Worm (Caenorhabditis elegans) whole organism, L4 larva: Measurements from ENCODE around the gene grl-17.

Source experiments
- D1046.2 ChIP-seq: fragments of 200-800 bp; sonication (Bioruptor generic); IDR thresholded peaks from 2 replicates; pipeline ENCODE4 v1.3.6; 2022; ENCODE audit warnings: missing genetic modification characterization, missing compliant biosample characterization
- F37D6.2 ChIP-seq: sonication (generic microtip); optimal IDR thresholded peaks from 2 replicates; lab custom pipeline; 2016; ENCODE audit warnings: mild to moderate bottlenecking, missing genetic modification characterization, missing compliant biosample characterization
- F44E2.7 ChIP-seq: fragments of 200-800 bp; sonication (Bioruptor generic); IDR thresholded peaks from 2 replicates; pipeline ENCODE4 v2.1.2; 2022; ENCODE audit warnings: missing genetic modification characterization, missing compliant biosample characterization
- T20F7.1 ChIP-seq: fragments of 200-800 bp; sonication (Bioruptor generic); optimal IDR thresholded peaks from 2 replicates; lab custom pipeline; 2018; ENCODE audit warnings: mild to moderate bottlenecking, missing genetic modification characterization, missing compliant biosample characterization
- Y48G9A.11 ChIP-seq: fragments of 200-800 bp; sonication (Bioruptor generic); IDR thresholded peaks from 2 replicates; pipeline ENCODE4 v1.3.6; 2022; ENCODE audit warnings: missing genetic modification reagents, missing genetic modification characterization, missing compliant biosample characterization
- ZK337.2 ChIP-seq: fragments of 200-800 bp; sonication (Bioruptor generic); IDR thresholded peaks from 2 replicates; pipeline ENCODE4 v1.3.6; 2022; ENCODE audit warnings: missing genetic modification reagents, missing genetic modification characterization, missing compliant biosample characterization
- ZK546.5 ChIP-seq, 2 experiments: sonication (generic microtip); optimal IDR thresholded peaks; 2 replicates each; lab custom pipeline; 2017; ENCODE audit warnings: missing biosample characterization in 2 of 2, missing genetic modification characterization in 2 of 2
- aha-1 ChIP-seq: fragments of 150-350 bp; peaks from one replicate; lab custom pipeline; 2014; ENCODE audit warnings: missing biosample characterization, missing genetic modification characterization
- attf-4 ChIP-seq: sonication (generic microtip); optimal IDR thresholded peaks from 3 replicates; lab custom pipeline; 2017; ENCODE audit warnings: missing biosample characterization, missing genetic modification characterization
- ceh-44 ChIP-seq: fragments of 200-800 bp; sonication (Bioruptor generic); IDR thresholded peaks from 2 replicates; pipeline ENCODE4 v1.3.6; 2022; ENCODE audit warnings: missing genetic modification reagents, missing genetic modification characterization, missing compliant biosample characterization
- ceh-62 ChIP-seq: sonication (generic microtip); optimal IDR thresholded peaks from 2 replicates; lab custom pipeline; 2017; ENCODE audit warnings: missing biosample characterization, missing genetic modification characterization
- ctbp-1 ChIP-seq: fragments of 200-800 bp; sonication (Bioruptor generic); IDR thresholded peaks from 2 replicates; pipeline ENCODE4 v1.3.6; 2022; ENCODE audit warnings: missing genetic modification reagents, missing genetic modification characterization, missing compliant biosample characterization
- daf-12 ChIP-seq: fragments of 150-350 bp; optimal IDR thresholded peaks from 2 replicates; lab custom pipeline; 2014; ENCODE audit warnings: missing biosample characterization, missing genetic modification reagents, missing genetic modification characterization
- daf-16 ChIP-seq, 3 experiments: sonication (generic microtip); optimal IDR thresholded peaks; 2 replicates each; lab custom pipeline; 2016 to 2017; ENCODE audit warnings: missing genetic modification characterization in 3 of 3, missing genetic modification reagents in 3 of 3, mild to moderate bottlenecking in 2 of 3, missing compliant biosample characterization in 2 of 3, missing biosample characterization in 1 of 3, moderate library complexity in 1 of 3
- daf-19 ChIP-seq: fragments of 200-800 bp; sonication (Bioruptor generic); conservative IDR thresholded peaks from 2 replicates; pipeline ENCODE4 v1.3.6; 2022; ENCODE audit warnings: missing genetic modification characterization, missing compliant biosample characterization
- daf-8 ChIP-seq: fragments of 200-800 bp; sonication (Bioruptor generic); IDR thresholded peaks from 2 replicates; pipeline ENCODE4 v1.3.6; 2022; ENCODE audit warnings: missing genetic modification characterization, missing compliant biosample characterization
- dmd-8 ChIP-seq: fragments of 200-800 bp; sonication (Bioruptor generic); IDR thresholded peaks from 2 replicates; pipeline ENCODE4 v1.3.6; 2022; ENCODE audit warnings: missing genetic modification characterization, missing compliant biosample characterization
- dpl-1 ChIP-seq: fragments of 150-350 bp; optimal IDR thresholded peaks from 2 replicates; lab custom pipeline; 2014; ENCODE audit warnings: missing biosample characterization, missing genetic modification reagents, missing genetic modification characterization
- dve-1 ChIP-seq: sonication (generic microtip); optimal IDR thresholded peaks from 2 replicates; lab custom pipeline; 2017; ENCODE audit warnings: antibody characterized with exemption, mild to moderate bottlenecking, missing genetic modification characterization, missing compliant biosample characterization; ENCODE audit not compliant: insufficient read depth
- egl-43 ChIP-seq: fragments of 200-800 bp; sonication (Bioruptor generic); IDR thresholded peaks from 2 replicates; pipeline ENCODE4 v1.3.6; 2022; ENCODE audit warnings: missing genetic modification reagents, missing genetic modification characterization, missing compliant biosample characterization
- fos-1 ChIP-seq: fragments of 150-350 bp; optimal IDR thresholded peaks from 2 replicates; lab custom pipeline; 2014; ENCODE audit warnings: missing biosample characterization, missing genetic modification characterization
- hif-1 ChIP-seq, 2 experiments: sonication (generic microtip); optimal IDR thresholded peaks; 2 replicates each; lab custom pipeline; 2016 to 2017; ENCODE audit warnings: missing compliant biosample characterization in 2 of 2, missing genetic modification characterization in 2 of 2, missing genetic modification reagents in 2 of 2, missing genotype in 2 of 2, mild to moderate bottlenecking in 1 of 2
- hlh-30 ChIP-seq: sonication (generic microtip); optimal IDR thresholded peaks from 2 replicates; lab custom pipeline; 2017; ENCODE audit warnings: antibody characterized with exemption, mild to moderate bottlenecking, missing genetic modification characterization, missing compliant biosample characterization; ENCODE audit not compliant: insufficient read depth
- hmg-1.1 ChIP-seq: fragments of 200-800 bp; sonication (Bioruptor generic); IDR thresholded peaks from 2 replicates; pipeline ENCODE4 v1.3.6; 2022; ENCODE audit warnings: missing genetic modification reagents, missing genetic modification characterization, missing compliant biosample characterization
- lin-13 ChIP-seq: fragments of 150-350 bp; optimal IDR thresholded peaks from 2 replicates; lab custom pipeline; 2014; ENCODE audit warnings: missing biosample characterization, missing genetic modification reagents, missing genetic modification characterization
- lin-15B ChIP-seq: fragments of 150-350 bp; sonication (generic microtip); optimal IDR thresholded peaks from 3 replicates; lab custom pipeline; 2014; ENCODE audit warnings: missing biosample characterization, missing genetic modification characterization
- lin-39 ChIP-seq: fragments of 150-350 bp; optimal IDR thresholded peaks from 2 replicates; lab custom pipeline; 2014; ENCODE audit warnings: missing biosample characterization, missing genetic modification reagents, missing genetic modification characterization
- mdt-29 ChIP-seq: fragments of 200-800 bp; sonication (Bioruptor generic); IDR thresholded peaks from 2 replicates; pipeline ENCODE4 v1.3.6; 2022; ENCODE audit warnings: missing genetic modification reagents, missing genetic modification characterization, missing compliant biosample characterization
- mxl-3 ChIP-seq: fragments of 200-800 bp; sonication (Bioruptor generic); optimal IDR thresholded peaks from 2 replicates; lab custom pipeline; 2018; ENCODE audit warnings: mild to moderate bottlenecking, missing genetic modification characterization, missing compliant biosample characterization
- nhr-102 ChIP-seq: sonication (generic microtip); optimal IDR thresholded peaks from 2 replicates; lab custom pipeline; 2016; ENCODE audit warnings: mild to moderate bottlenecking, missing genetic modification characterization, moderate library complexity, missing compliant biosample characterization
- nhr-11 ChIP-seq: fragments of 150-350 bp; optimal IDR thresholded peaks from 2 replicates; lab custom pipeline; 2014; ENCODE audit warnings: missing biosample characterization, missing genetic modification characterization
- nhr-237 ChIP-seq: sonication (generic microtip); optimal IDR thresholded peaks from 2 replicates; lab custom pipeline; 2017; ENCODE audit warnings: missing biosample characterization, missing genetic modification characterization
- nhr-48 ChIP-seq: sonication (generic microtip); optimal IDR thresholded peaks from 2 replicates; lab custom pipeline; 2016; ENCODE audit warnings: mild to moderate bottlenecking, missing genetic modification characterization, missing compliant biosample characterization
- nhr-6 ChIP-seq: fragments of 150-350 bp; optimal IDR thresholded peaks from 2 replicates; lab custom pipeline; 2014; ENCODE audit warnings: missing biosample characterization, missing genetic modification characterization
- nhr-76 ChIP-seq: fragments of 150-350 bp; optimal IDR thresholded peaks from 2 replicates; lab custom pipeline; 2014; ENCODE audit warnings: missing biosample characterization, missing genetic modification characterization
- pha-4 ChIP-seq, 2 experiments: fragments of 150-350 bp in 1 of 2; fragments of 200-800 bp in 1 of 2; sonication (Bioruptor generic) in 1 of 2; IDR thresholded peaks in 1 of 2; optimal IDR thresholded peaks in 1 of 2; 2 replicates each; pipeline versions ENCODE4 v1.3.6 to Lab custom; 2014 to 2022; ENCODE audit warnings: missing genetic modification characterization in 2 of 2, missing genetic modification reagents in 2 of 2, missing biosample characterization in 1 of 2, missing compliant biosample characterization in 1 of 2
- pqm-1 ChIP-seq: sonication (generic microtip); optimal IDR thresholded peaks from 2 replicates; lab custom pipeline; 2017; ENCODE audit warnings: missing biosample characterization, missing genetic modification characterization
- sdz-12 ChIP-seq: fragments of 200-800 bp; sonication (Bioruptor generic); optimal IDR thresholded peaks from 2 replicates; lab custom pipeline; 2018; ENCODE audit warnings: mild to moderate bottlenecking, missing genetic modification characterization, missing compliant biosample characterization
- set-16 ChIP-seq: fragments of 200-800 bp; sonication (Bioruptor generic); IDR thresholded peaks from 2 replicates; pipeline ENCODE4 v1.3.6; 2022; ENCODE audit warnings: missing genetic modification reagents, missing genetic modification characterization, missing compliant biosample characterization
- tag-97 ChIP-seq: fragments of 200-800 bp; sonication (Bioruptor generic); IDR thresholded peaks from 2 replicates; pipeline ENCODE4 v1.3.6; 2022; ENCODE audit warnings: missing genetic modification characterization, missing compliant biosample characterization
- unc-130 ChIP-seq: sonication (generic microtip); optimal IDR thresholded peaks from 2 replicates; lab custom pipeline; 2016; ENCODE audit warnings: missing genetic modification reagents, missing genetic modification characterization, missing compliant biosample characterization
- zag-1 ChIP-seq: fragments of 150-350 bp; optimal IDR thresholded peaks from 2 replicates; lab custom pipeline; 2014; ENCODE audit warnings: missing biosample characterization, missing genetic modification characterization
- zfp-3 ChIP-seq: fragments of 200-800 bp; sonication (Bioruptor generic); conservative IDR thresholded peaks from 2 replicates; pipeline ENCODE4 v1.3.6; 2022; ENCODE audit warnings: missing genetic modification reagents, missing genetic modification characterization, missing compliant biosample characterization
- zip-2 ChIP-seq: fragments of 150-350 bp; optimal IDR thresholded peaks from 2 replicates; lab custom pipeline; 2014; ENCODE audit warnings: missing biosample characterization, missing genetic modification characterization

Gene grl-17

DNA sequence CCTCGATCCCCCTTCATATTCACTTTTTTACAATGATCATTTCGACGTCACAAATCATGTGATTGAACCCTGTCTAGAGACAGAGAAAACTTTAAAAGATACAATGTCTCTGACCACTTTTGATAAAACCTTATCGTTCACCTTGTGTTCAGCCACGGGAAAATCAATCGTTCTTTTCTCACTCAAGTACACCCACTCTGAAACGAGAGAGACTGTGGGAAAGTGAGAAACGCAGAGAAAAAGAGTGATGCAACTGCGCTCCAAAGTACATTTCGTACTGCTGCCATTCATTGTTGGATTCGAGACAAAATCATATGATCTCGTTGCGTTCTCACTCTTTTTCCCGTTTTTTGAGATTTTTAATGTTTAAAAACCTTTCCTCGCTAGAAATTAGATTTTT, 1.5 kb upstream of the grl-17 start (continued):
- no peak for TF ChIP-seq daf-19 (GFP tag; lab: Robert Waterston, UW)
- no peak for TF ChIP-seq daf-12 (tag; lab: Kevin White, UChicago)
- TF ChIP-seq dpl-1 (GFP tag; lab: Kevin White, UChicago) = peak; percentile 84
- no peak; the same call in 1 of the 2 replicates for TF ChIP-seq Y48G9A.11 (GFP tag; lab: Robert Waterston, UW)
- TF ChIP-seq nhr-102 (tag; lab: Kevin White, UChicago) = peak; percentile 83
- no peak for TF ChIP-seq unc-130 (GFP tag; lab: Kevin White, UChicago)
- no peak for TF ChIP-seq F44E2.7
- no peak for TF ChIP-seq D1046.2 (GFP tag; lab: Robert Waterston, UW)
- TF ChIP-seq nhr-237 (tag; lab: Kevin White, UChicago) = no peak
- TF ChIP-seq sdz-12 (GFP tag; lab: Kevin White, UChicago) = no peak

DNA sequence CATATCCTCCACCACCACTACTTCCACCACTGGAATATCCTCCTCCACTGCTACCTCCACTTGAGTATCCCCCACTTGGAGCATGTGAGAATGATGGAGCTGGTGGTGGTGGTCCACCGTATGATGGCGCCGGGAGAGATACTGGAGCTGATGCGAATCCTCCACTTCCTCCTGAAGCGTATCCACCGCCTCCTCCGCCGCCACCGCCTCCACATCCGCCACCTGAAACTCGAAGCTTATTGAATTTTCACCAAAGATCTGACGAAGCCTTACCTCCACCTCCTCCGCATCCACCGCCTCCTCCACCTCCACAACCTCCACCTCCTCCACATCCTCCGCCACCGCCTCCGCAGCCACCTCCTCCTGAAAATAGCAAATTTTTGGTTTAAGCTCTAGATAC, 993 bp downstream of the grl-17 start:
- TF ChIP-seq pqm-1 (tag; lab: Kevin White, UChicago) (no peak), set-16 (GFP tag; lab: Robert Waterston, UW) (peak; percentile 90)
- TF ChIP-seq, all 104 proteins: peak for 1

DNA sequence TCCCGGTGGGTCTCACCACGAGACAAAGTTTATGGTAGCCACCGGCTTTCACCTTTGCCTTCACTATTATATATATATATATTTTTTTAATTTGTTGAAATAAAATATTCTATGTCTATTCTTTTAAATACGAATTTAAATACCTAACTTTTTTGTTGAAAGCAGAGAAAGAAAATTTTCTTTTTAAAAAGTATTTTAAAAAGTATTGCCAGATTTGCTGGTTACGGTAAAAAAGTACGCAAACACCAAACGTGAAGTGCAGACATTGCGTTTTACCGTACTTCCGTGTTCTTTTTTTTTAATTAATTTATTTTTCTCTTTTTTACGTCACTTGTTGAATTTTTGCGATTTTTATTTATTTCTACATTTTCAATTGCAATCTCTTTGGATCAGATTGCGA, 3.8 kb downstream of the grl-17 start, which contains the start of gene C56A3.8:
C56A3.8 (plus strand) TSS at position 301 of the 400 bp plus-strand sequence.
- TF ChIP-seq daf-16 (GFP tag; optimal IDR thresholded peaks at IDR 0.05; lab: Kevin White, UChicago) (no peak), daf-16 (tag; optimal IDR thresholded peaks at IDR 0.05; lab: Kevin White, UChicago) (no peak), unc-130 (GFP tag; lab: Kevin White, UChicago) (peak; percentile 19)
- TF ChIP-seq, all 104 proteins: peak for 1

DNA sequence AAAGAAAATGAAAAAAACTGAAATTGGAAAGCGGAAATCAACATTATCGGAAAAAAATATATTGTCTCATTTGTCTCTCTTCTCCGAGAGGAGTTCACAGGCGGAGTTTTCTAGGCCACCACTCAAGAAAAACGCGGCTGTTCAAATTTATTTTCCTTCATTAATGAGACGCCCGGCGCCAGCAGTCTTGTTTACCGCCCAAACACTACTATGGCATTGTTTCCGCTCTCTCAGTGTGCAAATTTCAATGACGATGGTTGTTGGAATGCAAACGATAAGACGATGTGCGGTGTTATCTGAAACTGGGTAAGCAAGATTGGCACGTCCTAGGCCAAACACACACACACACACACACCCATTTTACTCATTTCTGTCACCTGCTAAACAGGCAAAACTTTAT, 7.0 kb downstream of the grl-17 start, which contains the start of gene cav-2:
cav-2 (plus strand) TSS at position 359 of the 400 bp plus-strand sequence.
- TF ChIP-seq ZK546.5 (tag; optimal IDR thresholded peaks at IDR 0.05; lab: Kevin White, UChicago) (no peak), zip-2 (tag; lab: Kevin White, UChicago) (no peak), ZK337.2 (GFP tag; lab: Robert Waterston, UW) (peak; percentile 87), hmg-1.1 (GFP tag; lab: Robert Waterston, UW) (peak; percentile 64), lin-39 (no peak), dmd-8 (GFP tag; lab: Robert Waterston, UW) (no peak), zag-1 (no peak), nhr-76 (tag; lab: Kevin White, UChicago) (no peak), nhr-11 (tag; lab: Kevin White, UChicago) (no peak), egl-43 (GFP tag; lab: Robert Waterston, UW) (no peak), mdt-29 (peak; percentile 58; the same call in 1 of the 2 replicates), ceh-62 (tag; lab: Kevin White, UChicago) (no peak), daf-8 (no peak), T20F7.1 (GFP tag; lab: Kevin White, UChicago) (peak; percentile 80), fos-1 (tag; lab: Kevin White, UChicago) (no peak), dve-1 (tag; lab: Kevin White, UChicago) (peak; percentile 79), F37D6.2 (no peak), hif-1 (tag; optimal IDR thresholded peaks at IDR 0.05; lab: Kevin White, UChicago) (peak in 1 of 2 experiments; percentile 89), set-16 (GFP tag; lab: Robert Waterston, UW) (no peak), ctbp-1 (GFP tag; lab: Robert Waterston, UW) (no peak), attf-4 (no peak), nhr-6 (peak; percentile 89), aha-1 (tag; lab: Kevin White, UChicago) (peak; percentile 98), pha-4 (GFP tag; IDR thresholded peaks at IDR 0.05; lab: Robert Waterston, UW) (peak; percentile 70), pha-4 (tag; optimal IDR thresholded peaks at IDR 0.05; lab: Kevin White, UChicago) (peak; percentile 40), nhr-48 (tag; lab: Kevin White, UChicago) (peak; percentile 63), lin-13 (GFP tag; lab: Kevin White, UChicago) (no peak), dpl-1 (GFP tag; lab: Kevin White, UChicago) (peak; percentile 97), ceh-44 (GFP tag; lab: Robert Waterston, UW) (0 out of 2 replicates have a peak, but pooled peaks have one; percentile 46), mxl-3 (GFP tag; lab: Kevin White, UChicago) (peak; percentile 21), lin-15B (tag; lab: Kevin White, UChicago) (no peak), zfp-3 (GFP tag; lab: Robert Waterston, UW) (peak; percentile 61; the same call in 1 of the 2 replicates), hlh-30 (tag; lab: Kevin White, UChicago) (peak; percentile 69), unc-130 (GFP tag; lab: Kevin White, UChicago) (peak; percentile 97), tag-97 (GFP tag; lab: Robert Waterston, UW) (no peak), D1046.2 (GFP tag; lab: Robert Waterston, UW) (no peak)
